Worm (Caenorhabditis elegans): ENCODE measurements around the gene F09G8.7.

F09G8.7 gene

ce11 chrIII:8232634-8233033, 35.5 kb downstream of the F09G8.7 start, which contains the start of gene henn-1:
henn-1 (plus strand) TSS chrIII:8232651.
- TF ChIP-seq unc-62 (GFP tag; optimal IDR thresholded peaks at IDR 0.05): no peak
- no peak for TF ChIP-seq lin-32 (GFP tag; optimal IDR thresholded peaks at IDR 0.05)
- no peak for TF ChIP-seq sem-2 (GFP tag; optimal IDR thresholded peaks at IDR 0.05)
- no peak for TF ChIP-seq tbx-8 (GFP tag; optimal IDR thresholded peaks at IDR 0.05)
- no peak for TF ChIP-seq flh-1 (GFP tag; optimal IDR thresholded peaks at IDR 0.05)
- no peak for TF ChIP-seq ceh-39 (tag; optimal IDR thresholded peaks at IDR 0.05)
- no peak for TF ChIP-seq nhr-2 (tag; optimal IDR thresholded peaks at IDR 0.05)
- TF ChIP-seq M03D4.4 (tag; optimal IDR thresholded peaks at IDR 0.05): no peak
- no peak for TF ChIP-seq elt-3 (tag; optimal IDR thresholded peaks at IDR 0.05)
- no peak for TF ChIP-seq bed-3 (GFP tag; optimal IDR thresholded peaks at IDR 0.05)
- TF ChIP-seq elt-1 (tag; optimal IDR thresholded peaks at IDR 0.05; ENCODE audit: borderline replicate concordance, insufficient read depth): no peak
- TF ChIP-seq cnd-1 (tag; optimal IDR thresholded peaks at IDR 0.05): no peak
- no peak for TF ChIP-seq drap-1 (GFP tag; optimal IDR thresholded peaks at IDR 0.05)
- no peak for TF ChIP-seq mep-1 (tag; optimal IDR thresholded peaks at IDR 0.05)
- no peak for TF ChIP-seq nhr-28 (tag; optimal IDR thresholded peaks at IDR 0.05)
- TF ChIP-seq zip-8 (tag; optimal IDR thresholded peaks at IDR 0.05): no peak
- TF ChIP-seq nhr-12 (tag; optimal IDR thresholded peaks at IDR 0.05): no peak
- no peak for TF ChIP-seq mab-5 (tag; optimal IDR thresholded peaks at IDR 0.05)
- no peak for TF ChIP-seq unc-39 (tag; optimal IDR thresholded peaks at IDR 0.05)

ce11 chrIII:8229480-8229879, 38.7 kb downstream of the F09G8.7 start:
- no peak for TF ChIP-seq lsy-2 (tag; optimal IDR thresholded peaks at IDR 0.05)
- no peak for TF ChIP-seq nhr-237 (tag; optimal IDR thresholded peaks at IDR 0.05)
- no peak for TF ChIP-seq sptf-1 (tag; optimal IDR thresholded peaks at IDR 0.05)
- TF ChIP-seq ceh-43 (GFP tag; optimal IDR thresholded peaks at IDR 0.05): no peak
- TF ChIP-seq tbx-8 (GFP tag; optimal IDR thresholded peaks at IDR 0.05): no peak
- TF ChIP-seq ztf-11 (tag; optimal IDR thresholded peaks at IDR 0.05): no peak
- no peak for TF ChIP-seq unc-120 (tag; optimal IDR thresholded peaks at IDR 0.05; ENCODE audit: poor library complexity, severe bottlenecking)
- TF ChIP-seq ham-2 (GFP tag; optimal IDR thresholded peaks at IDR 0.05): no peak
- no peak for TF ChIP-seq nhr-76 (tag; optimal IDR thresholded peaks at IDR 0.05)

ce11 chrIII:8228916-8229315, 39.2 kb downstream of the F09G8.7 start:
- TF ChIP-seq nhr-76 (tag; optimal IDR thresholded peaks at IDR 0.05) (no peak), mab-5 (tag; optimal IDR thresholded peaks at IDR 0.05) (no peak), flh-1 (GFP tag; optimal IDR thresholded peaks at IDR 0.05) (no peak), tbx-8 (GFP tag; optimal IDR thresholded peaks at IDR 0.05) (no peak), ham-2 (GFP tag; optimal IDR thresholded peaks at IDR 0.05) (no peak), lin-32 (GFP tag; optimal IDR thresholded peaks at IDR 0.05) (no peak), ztf-11 (tag; optimal IDR thresholded peaks at IDR 0.05) (no peak), ceh-43 (GFP tag; optimal IDR thresholded peaks at IDR 0.05) (no peak), elt-3 (tag; optimal IDR thresholded peaks at IDR 0.05) (no peak), elt-1 (tag; optimal IDR thresholded peaks at IDR 0.05; ENCODE audit: borderline replicate concordance, insufficient read depth) (no peak), mls-2 (tag; optimal IDR thresholded peaks at IDR 0.05) (no peak), cnd-1 (tag; optimal IDR thresholded peaks at IDR 0.05) (no peak), blmp-1 (tag; optimal IDR thresholded peaks at IDR 0.05) (no peak)

- TF ChIP-seq ceh-43 (GFP tag; optimal IDR thresholded peaks at IDR 0.05) (no peak), ham-2 (GFP tag; optimal IDR thresholded peaks at IDR 0.05) (peak; percentile 33), drap-1 (GFP tag; optimal IDR thresholded peaks at IDR 0.05) (peak; percentile 34), mls-2 (tag; optimal IDR thresholded peaks at IDR 0.05) (peak; percentile 35), unc-120 (tag; optimal IDR thresholded peaks at IDR 0.05; ENCODE audit: poor library complexity, severe bottlenecking) (peak; percentile 71)
Observed at ce11 chrIII:8227511-8227910, 40.6 kb downstream of the F09G8.7 start, which contains the start of gene fbxl-1. fbxl-1 (plus strand) TSS chrIII:8227830.

ce11 chrIII:8226178-8226577, 42.0 kb downstream of the F09G8.7 start, which contains the start of gene rfs-1:
rfs-1 (plus strand) TSS chrIII:8226478.
- TF ChIP-seq unc-39 (tag; optimal IDR thresholded peaks at IDR 0.05) (no peak), pha-4 (tag; optimal IDR thresholded peaks at IDR 0.05) (no peak), ceh-43 (GFP tag; optimal IDR thresholded peaks at IDR 0.05) (no peak), lin-13 (tag; optimal IDR thresholded peaks at IDR 0.05) (no peak)

Measured in whole organism, mixed stage, embryonic.